Worm (Caenorhabditis elegans): ENCODE measurements around the gene ubxn-3.
A peak's percentile ranks its signal among the peaks of the same experiment; 100 is the strongest.

The ubxn-3 gene

DNA sequence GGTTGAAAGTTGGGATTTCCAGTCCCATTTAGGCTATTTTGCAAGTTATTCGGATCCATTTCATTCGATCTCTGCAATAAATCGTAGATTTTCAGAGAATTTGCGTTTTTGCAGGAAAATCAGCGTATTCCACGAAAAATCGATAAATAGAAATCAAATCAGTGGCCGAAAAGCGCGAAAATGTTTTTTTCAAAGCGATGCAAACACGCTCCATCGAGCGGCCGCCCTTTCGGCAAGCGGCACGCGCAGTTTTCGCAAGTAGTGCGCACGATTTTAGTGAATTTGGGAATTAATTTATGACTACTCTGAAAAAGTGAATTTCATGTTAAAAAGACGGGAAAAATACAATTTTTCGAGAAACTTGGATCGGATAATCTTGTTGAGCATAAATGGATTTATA is 34.7 kb upstream of the ubxn-3 start (continued):
- TF ChIP-seq ceh-40 (GFP tag; IDR thresholded peaks at IDR 0.05) (0 out of 2 replicates have a peak, but pooled peaks have one; percentile 24), F37B4.10 (GFP tag; IDR thresholded peaks at IDR 0.05) (no peak), somi-1 (GFP tag; optimal IDR thresholded peaks at IDR 0.05) (peak; percentile 43), hrde-1 (tag; optimal IDR thresholded peaks at IDR 0.05; ENCODE audit: borderline replicate concordance) (peak; percentile 28), Y79H2A.3 (GFP tag; conservative IDR thresholded peaks at IDR 0.05) (0 out of 2 replicates have a peak, but pooled peaks have one; percentile 71), sea-2 (GFP tag; IDR thresholded peaks at IDR 0.05) (no peak), ztf-25 (GFP tag; IDR thresholded peaks at IDR 0.05) (0 out of 2 replicates have a peak, but pooled peaks have one; percentile 4), B0336.3 (GFP tag; IDR thresholded peaks at IDR 0.05) (peak; percentile 95), lag-1 (GFP tag; IDR thresholded peaks at IDR 0.05) (no peak), lin-54 (GFP tag; optimal IDR thresholded peaks at IDR 0.05) (peak; percentile 91), atf-7 (tag; optimal IDR thresholded peaks at IDR 0.05) (peak; percentile 69), ztf-28 (GFP tag; IDR thresholded peaks at IDR 0.05) (peak; percentile 89), mcd-1 (GFP tag; IDR thresholded peaks at IDR 0.05) (peak; percentile 100), aptf-3 (GFP tag; IDR thresholded peaks at IDR 0.05) (no peak), Y53G8AR.9 (GFP tag; conservative IDR thresholded peaks at IDR 0.05) (peak; percentile 91), lin-35 (GFP tag; optimal IDR thresholded peaks at IDR 0.05) (peak in 1 of 3 experiments; percentile 94), zim-3 (tag; optimal IDR thresholded peaks at IDR 0.05) (peak; percentile 48), attf-3 (GFP tag; conservative IDR thresholded peaks at IDR 0.05) (peak; percentile 80), efl-1 (GFP tag; optimal IDR thresholded peaks at IDR 0.05) (peak; percentile 79), K12H6.12 (tag; optimal IDR thresholded peaks at IDR 0.05) (peak; percentile 84), hsf-1 (GFP tag; IDR thresholded peaks at IDR 0.05) (no peak), rcor-1 (GFP tag; IDR thresholded peaks at IDR 0.05) (peak; percentile 79), ztf-26 (tag; optimal IDR thresholded peaks at IDR 0.05) (peak; percentile 76), repo-1 (tag; optimal IDR thresholded peaks at IDR 0.05) (peak; percentile 66), fkh-3 (tag; optimal IDR thresholded peaks at IDR 0.05) (no peak), attf-5 (GFP tag; optimal IDR thresholded peaks at IDR 0.05) (peak; percentile 98), B0261.1 (tag; optimal IDR thresholded peaks at IDR 0.05) (peak; percentile 13), K11D2.4 (GFP tag; IDR thresholded peaks at IDR 0.05) (peak; percentile 92), let-526 (GFP tag; IDR thresholded peaks at IDR 0.05) (peak; percentile 82; the same call in 1 of the 2 replicates), snpc-3.4 (tag; optimal IDR thresholded peaks at IDR 0.05) (peak; percentile 77), gei-17 (GFP tag; optimal IDR thresholded peaks at IDR 0.05) (peak; percentile 44), ceh-91 (GFP tag; IDR thresholded peaks at IDR 0.05) (peak; percentile 85), mxl-1 (tag; optimal IDR thresholded peaks at IDR 0.05) (no peak), madf-8 (GFP tag; conservative IDR thresholded peaks at IDR 0.05) (peak; percentile 56), sdz-38 (tag; optimal IDR thresholded peaks at IDR 0.05) (no peak), nhr-179 (tag; optimal IDR thresholded peaks at IDR 0.05) (no peak), D2030.7 (GFP tag; IDR thresholded peaks at IDR 0.05) (peak; percentile 93), lin-26 (GFP tag; IDR thresholded peaks at IDR 0.05) (no peak), ceh-79 (tag; optimal IDR thresholded peaks at IDR 0.05) (no peak), aptf-2 (GFP tag; conservative IDR thresholded peaks at IDR 0.05) (peak; percentile 68; the same call in 1 of the 2 replicates), F39B2.1 (GFP tag; IDR thresholded peaks at IDR 0.05) (no peak), nfyb-1 (GFP tag; IDR thresholded peaks at IDR 0.05) (peak; percentile 90), him-1 (tag; optimal IDR thresholded peaks at IDR 0.05) (peak; percentile 41), ceh-100 (GFP tag; IDR thresholded peaks at IDR 0.05) (peak; percentile 86), ceh-27 (GFP tag; optimal IDR thresholded peaks at IDR 0.05) (peak; percentile 95), let-607 (tag; optimal IDR thresholded peaks at IDR 0.05) (peak in 1 of 2 experiments; percentile 59), F22D6.2 (tag; optimal IDR thresholded peaks at IDR 0.05) (peak; percentile 14), snpc-1.3 (tag; optimal IDR thresholded peaks at IDR 0.05; ENCODE audit: insufficient read depth) (peak; percentile 71), C06A6.2 (GFP tag; conservative IDR thresholded peaks at IDR 0.05) (peak; percentile 93)

Data from whole organism, young adult.